Fruit fly (Drosophila melanogaster) whole organism: Measurements from ENCODE around the gene CG3552.

Experiments
- CG8478 ChIP-seq: fragments of >200 bp; optimal IDR thresholded peaks from 2 replicates; lab custom pipeline; 2018; ENCODE audit warnings: inconsistent platforms
- Dll ChIP-seq: fragments of >200 bp; optimal IDR thresholded peaks from 2 replicates; lab custom pipeline; 2017
- EcR ChIP-seq, 2 experiments: fragments of >200 bp; optimal IDR thresholded peaks; 2 replicates each; lab custom pipeline; 2017; ENCODE audit warnings: missing biosample characterization in 2 of 2, missing genetic modification characterization in 2 of 2, missing genetic modification reagents in 2 of 2
- pan ChIP-seq: fragments of >200 bp; optimal IDR thresholded peaks from 2 replicates; lab custom pipeline; 2017
- psq ChIP-seq: fragments of >200 bp; optimal IDR thresholded peaks from 2 replicates; lab custom pipeline; 2017
- usp ChIP-seq: fragments of >200 bp; optimal IDR thresholded peaks from 2 replicates; lab custom pipeline; 2017; ENCODE audit warnings: missing biosample characterization, missing genetic modification characterization, mixed read lengths

Gene CG3552

DNA sequence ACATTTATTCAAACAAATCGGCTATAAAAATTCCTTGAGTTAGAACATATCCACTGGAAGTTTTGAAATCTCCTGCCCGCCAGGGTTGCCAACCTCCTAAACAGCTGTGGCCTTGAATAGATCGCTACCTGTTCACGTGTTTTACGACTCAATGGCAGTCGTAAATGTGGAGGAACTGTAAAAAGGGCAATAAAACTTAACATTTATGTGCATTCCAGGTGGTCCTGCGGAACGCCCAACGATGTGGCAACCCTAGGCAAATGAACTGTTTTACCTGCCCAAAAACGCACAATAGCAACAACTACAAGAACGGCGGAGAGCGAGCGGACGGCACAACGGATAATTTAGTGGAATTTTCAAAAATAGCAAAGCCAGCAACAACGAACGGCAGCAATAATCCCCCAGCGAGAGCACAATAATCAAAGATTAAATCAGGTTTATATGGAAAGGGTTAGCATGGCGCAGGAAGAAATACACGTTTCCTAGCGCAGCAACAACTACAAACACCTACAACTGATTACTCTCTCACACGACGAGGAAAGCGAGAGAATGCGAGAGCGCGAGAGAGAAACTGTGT lies 5.6 kb downstream of the CG3552 start:
- no peak for TF ChIP-seq EcR (GFP tag; optimal IDR thresholded peaks at IDR 0.05; lab: Kevin White, UChicago)
- TF ChIP-seq psq (lab: Kevin White, UChicago), result no peak
- no peak for TF ChIP-seq pan (lab: Kevin White, UChicago)
- no peak for TF ChIP-seq Dll (lab: Kevin White, UChicago)
- TF ChIP-seq CG8478 (lab: Kevin White, UChicago), result no peak

DNA sequence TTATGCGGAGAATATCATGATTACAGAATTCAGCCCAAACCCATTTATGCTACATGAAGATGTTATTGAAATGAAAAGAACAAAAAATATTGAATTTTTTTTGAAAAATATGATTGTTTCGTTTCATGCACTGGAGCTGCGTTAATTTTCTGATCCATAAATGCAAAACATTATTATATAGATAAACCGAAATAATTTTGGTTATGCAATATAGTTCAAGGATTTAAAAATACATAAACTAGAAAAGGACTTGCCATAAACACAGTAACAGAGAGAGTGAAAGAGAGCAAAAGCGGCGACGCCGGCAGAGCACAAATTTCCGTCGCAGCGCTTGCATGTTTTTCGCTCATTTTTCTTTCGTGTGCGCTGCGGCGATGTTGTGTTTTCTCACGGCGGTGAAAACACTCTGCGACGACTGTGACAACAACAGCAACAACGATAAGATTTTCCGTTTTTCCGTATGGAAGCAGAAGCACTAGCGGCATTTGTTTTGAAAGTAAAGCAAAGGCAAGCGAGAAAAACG lies 6.2 kb downstream of the CG3552 start:
- TF ChIP-seq usp (GFP tag; lab: Kevin White, UChicago) (no peak), psq (lab: Kevin White, UChicago) (no peak), Dll (lab: Kevin White, UChicago) (peak; percentile 41), EcR (GFP tag; optimal IDR thresholded peaks at IDR 0.05; lab: Kevin White, UChicago) (no peak), pan (lab: Kevin White, UChicago) (no peak), CG8478 (lab: Kevin White, UChicago) (no peak)

DNA sequence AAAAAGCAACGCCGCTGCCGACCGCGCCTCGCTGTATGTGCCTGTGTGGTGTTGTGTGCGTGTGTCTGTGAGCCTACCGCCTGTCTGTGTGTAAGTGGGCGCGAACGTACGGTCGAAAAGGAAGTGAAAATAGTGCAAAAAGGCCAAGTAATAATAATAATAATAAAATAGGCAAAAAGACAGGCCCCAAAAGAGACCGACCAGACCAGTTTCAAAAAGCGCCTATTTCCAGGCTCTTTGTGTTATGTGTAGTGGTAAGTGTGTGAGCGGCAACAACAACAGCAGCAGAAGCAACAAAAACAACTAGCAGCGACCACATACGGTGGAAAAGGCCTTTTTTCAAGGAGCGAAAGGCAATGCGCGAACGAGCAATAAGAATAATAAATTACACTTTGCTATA lies 6.7 kb downstream of the CG3552 start:
- no peak for TF ChIP-seq CG8478 (lab: Kevin White, UChicago)
- TF ChIP-seq Dll (lab: Kevin White, UChicago), result no peak
- TF ChIP-seq pan (lab: Kevin White, UChicago), result no peak
- no peak for TF ChIP-seq usp (GFP tag; lab: Kevin White, UChicago)
- no peak for TF ChIP-seq EcR (GFP tag; optimal IDR thresholded peaks at IDR 0.05; lab: Kevin White, UChicago)
- TF ChIP-seq psq (lab: Kevin White, UChicago), result no peak

DNA sequence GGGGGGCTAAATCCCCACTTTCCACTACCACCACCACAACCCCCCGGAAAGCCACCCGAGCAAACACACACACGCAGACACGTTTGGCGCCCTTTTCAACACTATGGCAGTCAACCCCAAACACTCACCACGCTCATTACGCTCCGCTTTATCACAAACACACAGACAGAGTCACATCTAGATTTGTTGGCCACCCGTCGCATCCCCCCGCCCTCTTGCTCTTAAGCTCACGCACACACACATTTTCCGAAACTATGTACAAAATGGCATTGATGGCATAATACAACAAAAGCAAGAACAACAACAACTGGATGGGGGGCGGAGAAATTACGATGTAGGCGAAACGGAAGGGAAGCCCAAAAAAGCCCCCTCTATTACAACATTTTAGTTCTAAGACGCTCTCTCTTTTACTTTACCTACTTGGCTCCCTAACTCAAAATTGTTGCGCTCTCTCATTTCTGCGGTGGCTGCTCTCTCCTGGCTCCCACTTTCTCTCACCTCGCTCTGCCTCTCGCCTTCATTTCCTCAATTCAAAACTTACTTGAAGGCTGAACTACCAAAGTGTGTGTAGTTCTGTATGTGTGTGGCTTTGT lies 9.6 kb downstream of the CG3552 start:
- TF ChIP-seq usp (GFP tag; lab: Kevin White, UChicago) (no peak), EcR (GFP tag; optimal IDR thresholded peaks at IDR 0.05; lab: Kevin White, UChicago) (no peak), psq (lab: Kevin White, UChicago) (no peak), pan (lab: Kevin White, UChicago) (no peak), CG8478 (lab: Kevin White, UChicago) (no peak), Dll (lab: Kevin White, UChicago) (no peak)

DNA sequence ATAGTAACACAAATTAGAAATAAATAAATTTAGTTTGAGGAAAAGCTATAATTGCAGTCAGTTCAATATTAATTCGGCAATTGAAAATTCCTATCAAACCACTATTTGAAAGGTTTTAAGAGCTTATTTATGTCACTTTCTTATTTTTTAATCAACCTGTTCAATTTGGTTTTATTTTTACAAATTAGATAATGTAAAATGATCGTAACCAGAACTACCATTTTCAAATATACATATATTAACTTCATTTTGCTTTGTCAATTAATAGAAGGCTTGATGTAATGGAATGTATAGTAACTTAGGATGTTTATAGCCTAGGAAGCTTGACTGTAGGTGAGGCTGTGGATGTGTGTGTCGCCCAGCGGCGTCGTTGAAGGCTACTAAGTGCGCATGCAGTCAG lies 10.5 kb downstream of the CG3552 start:
- TF ChIP-seq EcR (GFP tag; optimal IDR thresholded peaks at IDR 0.05; lab: Kevin White, UChicago) (no peak), usp (GFP tag; lab: Kevin White, UChicago) (no peak), Dll (lab: Kevin White, UChicago) (no peak), pan (lab: Kevin White, UChicago) (no peak), CG8478 (lab: Kevin White, UChicago) (no peak), psq (lab: Kevin White, UChicago) (no peak)

DNA sequence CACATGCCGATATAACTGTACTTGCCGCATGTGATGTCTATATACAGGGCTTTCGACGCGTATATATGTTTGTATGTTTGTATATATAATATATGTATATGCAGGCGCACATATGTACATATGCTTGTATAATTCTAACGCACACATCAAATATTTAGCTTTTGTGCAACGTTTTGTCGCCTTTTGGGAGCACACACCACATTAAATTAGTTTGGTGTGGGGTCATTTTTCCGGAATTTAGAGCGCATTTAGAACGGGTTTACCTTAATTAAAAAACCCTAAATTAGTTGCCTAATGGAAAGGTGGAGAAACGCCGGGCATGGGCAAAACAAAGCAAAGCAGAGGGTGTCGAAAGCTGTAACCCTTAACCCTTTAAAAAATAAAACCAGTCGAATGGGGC lies 11.1 kb downstream of the CG3552 start:
- TF ChIP-seq CG8478 (lab: Kevin White, UChicago), result no peak
- TF ChIP-seq pan (lab: Kevin White, UChicago), result no peak
- no peak for TF ChIP-seq usp (GFP tag; lab: Kevin White, UChicago)
- no peak for TF ChIP-seq Dll (lab: Kevin White, UChicago)

DNA sequence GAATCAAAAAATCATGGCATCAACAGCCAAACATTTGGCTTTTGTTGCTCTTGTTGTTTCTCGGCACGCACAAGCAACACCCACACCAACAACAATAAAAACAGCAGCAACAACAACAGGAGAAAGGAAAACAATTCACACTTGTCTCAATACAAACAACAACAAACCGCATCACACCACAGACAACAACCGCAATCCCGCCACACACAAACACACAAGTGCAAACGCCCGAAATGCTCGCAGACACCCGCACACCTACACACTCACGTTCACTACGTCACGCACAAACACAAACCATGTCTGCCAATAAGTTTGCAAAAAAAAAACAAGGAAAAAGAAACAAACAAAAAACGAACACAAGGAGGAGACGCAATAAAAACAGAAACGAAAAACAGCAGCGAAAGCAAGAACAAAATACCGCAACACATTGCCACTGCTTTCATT lies 11.7 kb downstream of the CG3552 start:
- TF ChIP-seq Dll (lab: Kevin White, UChicago), result no peak

DNA sequence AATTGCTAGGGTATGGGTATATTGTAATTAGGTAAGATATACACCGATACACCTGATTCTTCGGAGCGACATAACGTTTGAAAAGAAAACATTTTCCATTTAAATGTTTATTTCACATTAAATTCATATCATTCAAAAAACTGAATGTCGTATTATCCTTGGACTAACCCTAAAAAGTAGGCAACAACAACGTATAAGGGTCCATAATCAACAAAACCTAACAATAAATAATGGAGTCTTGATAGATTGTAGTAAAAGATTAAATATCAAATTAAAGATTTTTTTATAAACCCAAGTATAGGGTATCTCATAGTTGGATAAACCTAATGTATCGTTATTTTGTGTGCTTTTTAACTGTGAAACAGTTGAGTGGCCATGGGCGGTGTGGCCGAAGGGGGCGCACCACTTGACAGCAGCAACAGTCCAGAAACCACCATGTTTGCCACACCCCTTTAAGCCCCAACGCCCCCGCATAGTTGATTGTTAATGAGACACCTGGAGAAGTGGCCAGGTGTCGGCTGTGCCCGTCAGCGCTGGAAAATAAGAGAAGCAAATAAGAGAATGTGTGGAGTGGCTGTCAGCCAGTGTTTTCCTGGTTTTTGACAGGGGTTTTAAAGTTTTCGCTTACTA lies 12.3 kb downstream of the CG3552 start:
- TF ChIP-seq Dll (lab: Kevin White, UChicago) (no peak), EcR (GFP tag; optimal IDR thresholded peaks at IDR 0.05; lab: Kevin White, UChicago) (no peak), pan (lab: Kevin White, UChicago) (peak; percentile 68)

DNA sequence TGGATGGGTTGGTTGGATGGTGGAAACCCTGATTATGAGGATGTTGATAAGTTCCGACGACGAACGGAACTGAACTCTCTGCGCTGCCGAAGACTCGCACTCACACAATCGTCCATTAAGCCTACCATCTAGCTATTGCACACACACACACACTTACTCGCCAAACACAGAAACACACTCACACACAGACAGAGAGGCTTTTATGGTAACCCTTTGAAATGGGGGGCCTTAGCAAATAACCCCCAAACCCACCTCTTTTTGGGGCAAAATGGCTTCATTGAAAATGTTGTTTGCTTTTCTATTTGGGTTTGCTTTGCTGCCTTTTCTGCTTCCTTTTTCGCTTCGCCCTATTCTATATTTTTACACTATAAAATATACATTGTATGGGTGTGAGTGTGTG lies 13.0 kb downstream of the CG3552 start:
- TF ChIP-seq psq (lab: Kevin White, UChicago), result no peak
- no peak for TF ChIP-seq EcR (GFP tag; optimal IDR thresholded peaks at IDR 0.05; lab: Kevin White, UChicago)
- no peak for TF ChIP-seq pan (lab: Kevin White, UChicago)
- TF ChIP-seq usp (GFP tag; lab: Kevin White, UChicago), result no peak
- TF ChIP-seq Dll (lab: Kevin White, UChicago), result no peak
- TF ChIP-seq CG8478 (lab: Kevin White, UChicago), result no peak

DNA sequence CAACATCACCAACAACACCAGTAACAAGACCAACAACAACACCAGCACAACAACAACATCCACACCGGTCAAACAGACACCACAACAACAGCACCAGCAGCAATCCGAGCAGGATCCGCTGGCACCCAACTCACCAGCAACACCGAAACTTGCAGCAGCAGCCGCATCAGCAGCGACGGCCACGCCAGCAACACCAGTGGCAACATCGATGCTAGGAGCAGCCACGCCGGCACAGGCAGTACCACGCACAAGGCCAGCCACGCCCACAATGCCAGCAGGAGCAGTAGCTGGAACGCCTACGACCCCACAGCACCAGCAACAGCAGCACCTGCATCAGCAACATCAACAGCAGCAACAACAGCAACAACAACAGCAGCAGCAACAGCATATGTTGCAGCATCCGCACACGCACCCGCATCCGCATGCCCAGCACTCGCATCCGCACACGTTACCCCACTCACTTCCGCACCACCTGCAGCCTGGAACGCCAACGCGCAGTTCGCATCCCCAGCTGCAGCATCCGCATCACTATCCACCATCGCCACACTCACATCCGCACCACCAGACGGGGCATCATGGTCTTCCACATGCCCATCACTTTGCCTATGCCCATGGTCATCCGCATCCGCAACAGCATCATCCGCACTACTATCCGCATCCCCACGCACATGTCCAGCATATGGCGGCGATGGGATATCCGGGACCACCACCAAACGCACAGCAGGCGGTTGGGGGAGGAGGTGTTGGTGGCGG lies 15.2 kb downstream of the CG3552 start:
- no peak for TF ChIP-seq CG8478 (lab: Kevin White, UChicago)
- no peak for TF ChIP-seq Dll (lab: Kevin White, UChicago)
- TF ChIP-seq pan (lab: Kevin White, UChicago), result no peak

DNA sequence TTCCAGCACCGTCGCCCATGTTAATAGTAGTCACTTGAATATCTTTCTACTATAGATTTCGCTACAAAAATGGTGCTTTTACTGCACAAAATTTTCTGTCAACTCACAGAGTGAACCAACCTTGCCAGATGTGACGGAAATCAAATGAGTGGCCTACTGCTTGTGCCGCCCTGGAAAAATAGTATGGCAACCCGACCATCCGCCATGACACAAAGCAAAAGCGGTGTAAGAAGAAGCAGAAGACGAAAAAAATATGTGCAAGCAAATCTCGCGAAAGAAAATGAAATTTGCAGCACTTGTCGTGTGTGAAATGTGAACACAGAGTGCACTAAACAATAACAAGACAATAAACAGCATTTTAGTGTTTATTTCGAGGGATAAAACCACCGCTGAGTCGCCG lies 20.7 kb downstream of the CG3552 start, which contains the start of the genes Uch-L5 and Jarid2:
Uch-L5 (minus strand) TSS at position 137 of the 400 bp plus-strand sequence.
Jarid2 (plus strand) TSS at position 210 of the 400 bp plus-strand sequence.
- TF ChIP-seq psq (lab: Kevin White, UChicago) (no peak), usp (GFP tag; lab: Kevin White, UChicago) (no peak)
